Worm (Caenorhabditis elegans): ENCODE results near the gene T20D3.14.

- no peak for TF ChIP-seq unc-39 (tag; optimal IDR thresholded peaks at IDR 0.05)
- no peak for TF ChIP-seq lsy-2 (tag; optimal IDR thresholded peaks at IDR 0.05)
Measured at ce11 chrIV:9319080-9319479, 16.6 kb downstream of the T20D3.14 start, which contains the start of the genes F49C12.11 and nemt-1.

Measured in whole organism, mixed stage, embryonic.